Worm (Caenorhabditis elegans) whole organism, late embryonic: ENCODE measurements around the gene ZK643.6.

ENCODE experiments used
- C08G9.2 ChIP-seq: sonication (generic microtip); optimal IDR thresholded peaks from 2 replicates; lab custom pipeline; 2016; ENCODE audit warnings: mild to moderate bottlenecking, missing genetic modification characterization, moderate library complexity, missing compliant biosample characterization
- C38D4.7 ChIP-seq: fragments of 200-800 bp; sonication (Bioruptor generic); optimal IDR thresholded peaks from 2 replicates; lab custom pipeline; 2018; ENCODE audit warnings: mild to moderate bottlenecking, missing genetic modification characterization, moderate library complexity, missing compliant biosample characterization
- F13H6.1 ChIP-seq: sonication (generic microtip); optimal IDR thresholded peaks from 2 replicates; lab custom pipeline; 2016; ENCODE audit warnings: missing genetic modification characterization, missing compliant biosample characterization
- ahr-1 ChIP-seq: sonication (generic microtip); optimal IDR thresholded peaks from 2 replicates; lab custom pipeline; 2016; ENCODE audit warnings: missing genetic modification characterization, missing compliant biosample characterization
- ceh-14 ChIP-seq: sonication (generic microtip); optimal IDR thresholded peaks from 2 replicates; lab custom pipeline; 2016; ENCODE audit warnings: missing genotype, missing genetic modification characterization, missing compliant biosample characterization
- ceh-18 ChIP-seq: sonication (generic microtip); optimal IDR thresholded peaks from 2 replicates; lab custom pipeline; 2016; ENCODE audit warnings: missing genetic modification characterization, missing compliant biosample characterization
- ceh-19 ChIP-seq: fragments of 200-800 bp; sonication (Bioruptor generic); optimal IDR thresholded peaks from 2 replicates; lab custom pipeline; 2018; ENCODE audit warnings: mild to moderate bottlenecking, missing genetic modification characterization, missing compliant biosample characterization
- ceh-2 ChIP-seq: sonication (generic microtip); optimal IDR thresholded peaks from 2 replicates; lab custom pipeline; 2016; ENCODE audit warnings: missing genotype, missing genetic modification characterization, missing compliant biosample characterization
- ceh-22 ChIP-seq: sonication (generic microtip); optimal IDR thresholded peaks from 2 replicates; lab custom pipeline; 2017; ENCODE audit warnings: missing biosample characterization, missing genetic modification characterization
- ceh-24 ChIP-seq: sonication (generic microtip); optimal IDR thresholded peaks from 2 replicates; lab custom pipeline; 2016; ENCODE audit warnings: mild to moderate bottlenecking, missing genetic modification characterization, missing compliant biosample characterization
- ceh-30 ChIP-seq: fragments of 150-350 bp; optimal IDR thresholded peaks from 2 replicates; lab custom pipeline; 2014; ENCODE audit warnings: missing biosample characterization, missing genetic modification characterization
- ceh-31 ChIP-seq: sonication (generic microtip); optimal IDR thresholded peaks from 2 replicates; lab custom pipeline; 2016; ENCODE audit warnings: missing genetic modification characterization, missing compliant biosample characterization
- ceh-34 ChIP-seq: sonication (generic microtip); optimal IDR thresholded peaks from 2 replicates; lab custom pipeline; 2016; ENCODE audit warnings: mild to moderate bottlenecking, missing genetic modification characterization, missing compliant biosample characterization
- ceh-45 ChIP-seq: fragments of 200-800 bp; sonication (Bioruptor generic); IDR thresholded peaks from 2 replicates; pipeline ENCODE4 v1.3.6; 2022; ENCODE audit warnings: missing genetic modification reagents, missing genetic modification characterization, missing compliant biosample characterization
- ceh-48 ChIP-seq: sonication (generic microtip); optimal IDR thresholded peaks from 2 replicates; lab custom pipeline; 2016; ENCODE audit warnings: missing genetic modification characterization, inconsistent platforms, missing compliant biosample characterization
- che-1 ChIP-seq: sonication (generic microtip); optimal IDR thresholded peaks from 2 replicates; lab custom pipeline; 2016; ENCODE audit warnings: mild to moderate bottlenecking, missing genetic modification characterization, missing compliant biosample characterization
- dmd-4 ChIP-seq: sonication (generic microtip); optimal IDR thresholded peaks from 2 replicates; lab custom pipeline; 2016; ENCODE audit warnings: borderline replicate concordance, missing genetic modification characterization, missing compliant biosample characterization
- elt-2 ChIP-seq: sonication (generic microtip); optimal IDR thresholded peaks from 2 replicates; lab custom pipeline; 2016; ENCODE audit warnings: missing genetic modification reagents, missing genetic modification characterization, missing compliant biosample characterization
- ets-4 ChIP-seq: sonication (generic microtip); optimal IDR thresholded peaks from 2 replicates; lab custom pipeline; 2016; ENCODE audit warnings: missing genetic modification characterization, missing compliant biosample characterization
- eyg-1 ChIP-seq: sonication (generic microtip); optimal IDR thresholded peaks from 2 replicates; lab custom pipeline; 2016; ENCODE audit warnings: missing genotype, missing genetic modification characterization, missing compliant biosample characterization
- fkh-10 ChIP-seq: fragments of 150-350 bp; optimal IDR thresholded peaks from 2 replicates; lab custom pipeline; 2014; ENCODE audit warnings: missing biosample characterization, missing genetic modification reagents, missing genetic modification characterization
- fkh-6 ChIP-seq: sonication (generic microtip); optimal IDR thresholded peaks from 2 replicates; lab custom pipeline; 2016; ENCODE audit warnings: missing genetic modification characterization, missing compliant biosample characterization
- gmeb-2 ChIP-seq: sonication (generic microtip); optimal IDR thresholded peaks from 2 replicates; lab custom pipeline; 2016; ENCODE audit warnings: missing genetic modification characterization, inconsistent platforms, missing compliant biosample characterization
- hlh-15 ChIP-seq: sonication (generic microtip); optimal IDR thresholded peaks from 2 replicates; lab custom pipeline; 2016; ENCODE audit warnings: missing genetic modification characterization, missing compliant biosample characterization
- lim-6 ChIP-seq: sonication (generic microtip); optimal IDR thresholded peaks from 2 replicates; lab custom pipeline; 2016; ENCODE audit warnings: missing genetic modification characterization, missing compliant biosample characterization
- lin-11 ChIP-seq: fragments of 200-800 bp; sonication (Bioruptor generic); optimal IDR thresholded peaks from 2 replicates; lab custom pipeline; 2018; ENCODE audit warnings: mild to moderate bottlenecking, missing genetic modification characterization, missing compliant biosample characterization
- madf-2 ChIP-seq: sonication (generic microtip); optimal IDR thresholded peaks from 2 replicates; lab custom pipeline; 2017; ENCODE audit warnings: missing genetic modification characterization, missing compliant biosample characterization
- nfya-1 ChIP-seq: sonication (generic microtip); optimal IDR thresholded peaks from 2 replicates; lab custom pipeline; 2017; ENCODE audit warnings: missing genetic modification characterization, mild to moderate bottlenecking, missing compliant biosample characterization, antibody characterized with exemption, moderate library complexity
- nhr-232 ChIP-seq: sonication (generic microtip); optimal IDR thresholded peaks from 2 replicates; lab custom pipeline; 2016; ENCODE audit warnings: missing genetic modification characterization, missing compliant biosample characterization
- pat-9 ChIP-seq: fragments of 200-800 bp; sonication (Bioruptor generic); optimal IDR thresholded peaks from 2 replicates; lab custom pipeline; 2018; ENCODE audit warnings: mild to moderate bottlenecking, missing genetic modification characterization, moderate library complexity, missing compliant biosample characterization
- pha-2 ChIP-seq: sonication (generic microtip); optimal IDR thresholded peaks from 2 replicates; lab custom pipeline; 2017; ENCODE audit warnings: mild to moderate bottlenecking, missing genetic modification characterization, missing compliant biosample characterization
- pha-4 ChIP-seq: fragments of 150-350 bp; optimal IDR thresholded peaks from 2 replicates; lab custom pipeline; 2018; ENCODE audit warnings: missing biosample characterization, missing genetic modification reagents, missing genetic modification characterization
- pqm-1 ChIP-seq: sonication (generic microtip); optimal IDR thresholded peaks from 2 replicates; lab custom pipeline; 2016; ENCODE audit warnings: missing genetic modification characterization, missing compliant biosample characterization
- pros-1 ChIP-seq: fragments of 150-350 bp; optimal IDR thresholded peaks from 2 replicates; lab custom pipeline; 2014; ENCODE audit warnings: missing biosample characterization, missing genetic modification reagents, missing genetic modification characterization
- sdc-2 ChIP-seq: sonication (generic microtip); optimal IDR thresholded peaks from 2 replicates; lab custom pipeline; 2016; ENCODE audit warnings: missing genotype, missing genetic modification characterization, missing compliant biosample characterization
- sox-2 ChIP-seq: fragments of 200-800 bp; sonication (Bioruptor generic); IDR thresholded peaks from 2 replicates; pipeline ENCODE4 v1.3.6; 2022; ENCODE audit warnings: missing genetic modification reagents, missing genetic modification characterization, missing compliant biosample characterization
- sox-4 ChIP-seq: sonication (generic microtip); optimal IDR thresholded peaks from 2 replicates; lab custom pipeline; 2017; ENCODE audit warnings: mild to moderate bottlenecking, missing genetic modification characterization, inconsistent platforms, missing compliant biosample characterization
- syd-9 ChIP-seq: sonication (generic microtip); optimal IDR thresholded peaks from 2 replicates; lab custom pipeline; 2016; ENCODE audit warnings: mild to moderate bottlenecking, missing genetic modification characterization, moderate library complexity, missing compliant biosample characterization
- tbx-2 ChIP-seq: sonication (generic microtip); optimal IDR thresholded peaks from 2 replicates; lab custom pipeline; 2016; ENCODE audit warnings: missing genetic modification characterization, missing compliant biosample characterization
- tbx-7 ChIP-seq: sonication (generic microtip); optimal IDR thresholded peaks from 2 replicates; lab custom pipeline; 2016; ENCODE audit warnings: missing genotype, missing genetic modification characterization, missing compliant biosample characterization
- unc-3 ChIP-seq, 2 experiments: fragments of 200-800 bp in 1 of 2; sonication (Bioruptor generic) in 1 of 2; sonication (generic microtip) in 1 of 2; conservative IDR thresholded peaks in 1 of 2; optimal IDR thresholded peaks in 1 of 2; 2 replicates each; pipeline versions ENCODE4 v1.3.6 to Lab custom; 2016 to 2022; ENCODE audit warnings: missing compliant biosample characterization in 2 of 2, missing genetic modification characterization in 2 of 2, missing genetic modification reagents in 1 of 2
- unc-42 ChIP-seq: sonication (generic microtip); optimal IDR thresholded peaks from 2 replicates; lab custom pipeline; 2016; ENCODE audit warnings: missing genotype, missing genetic modification characterization, missing compliant biosample characterization
- unc-55 ChIP-seq: sonication (generic microtip); optimal IDR thresholded peaks from 2 replicates; lab custom pipeline; 2017; ENCODE audit warnings: missing biosample characterization, missing genetic modification reagents, missing genetic modification characterization
- unc-86 ChIP-seq: sonication (generic microtip); optimal IDR thresholded peaks from 2 replicates; lab custom pipeline; 2016; ENCODE audit warnings: missing genetic modification characterization, missing compliant biosample characterization
- ztf-16 ChIP-seq: sonication (generic microtip); optimal IDR thresholded peaks from 2 replicates; lab custom pipeline; 2017; ENCODE audit warnings: missing genetic modification characterization, missing compliant biosample characterization

The ZK643.6 gene

DNA sequence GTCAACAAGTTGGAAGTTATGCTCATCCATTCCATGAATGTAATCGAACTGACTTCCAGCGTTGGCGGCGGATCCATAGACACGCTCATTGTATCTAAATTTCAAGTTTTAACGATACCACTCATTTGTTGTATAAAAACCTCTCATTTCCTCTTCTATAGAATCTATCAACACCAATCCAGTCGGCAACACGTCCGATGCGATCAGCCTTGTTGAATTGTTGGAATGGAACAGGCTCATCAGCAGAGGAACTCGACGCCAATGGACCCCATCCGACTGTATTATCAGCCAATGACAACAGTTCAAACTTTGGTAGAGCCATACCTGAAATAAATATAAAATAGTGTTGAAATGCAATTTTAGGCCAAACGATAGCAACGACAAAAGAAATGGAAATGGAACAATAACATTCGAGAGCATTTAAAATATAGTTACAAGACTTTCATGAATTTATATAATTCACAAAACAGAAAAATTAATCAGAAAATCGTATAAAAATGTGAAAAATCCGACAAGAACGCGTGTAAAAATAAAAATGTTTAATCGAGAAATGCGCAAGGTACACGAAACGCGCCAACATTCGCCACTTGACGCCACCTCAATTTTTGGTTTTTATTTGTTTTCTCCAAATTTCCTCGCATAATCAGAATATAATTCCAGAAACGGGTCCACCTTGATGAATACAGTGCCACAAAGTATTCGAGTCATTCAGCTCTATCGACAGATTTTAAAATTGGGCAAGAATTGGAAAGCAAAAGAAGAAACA is 10.9 kb upstream of the ZK643.6 start, which contains the start of the genes eif-3.D and R08D7.4:
TSS of gene eif-3.D (minus strand) at position 324 of the 766 bp plus-strand sequence.
TSS of gene R08D7.4 (plus strand) at position 638 of the 766 bp plus-strand sequence.
- TF ChIP-seq unc-3 (GFP tag; conservative IDR thresholded peaks at IDR 0.05; lab: Robert Waterston, UW) (no peak), unc-3 (tag; optimal IDR thresholded peaks at IDR 0.05; lab: Kevin White, UChicago) (peak; percentile 3), lim-6 (tag; lab: Kevin White, UChicago) (no peak), madf-2 (tag; lab: Kevin White, UChicago) (peak; percentile 48), lin-11 (tag; lab: Kevin White, UChicago) (peak; percentile 49), ahr-1 (tag; lab: Kevin White, UChicago) (no peak), nhr-232 (tag; lab: Kevin White, UChicago) (peak; percentile 20), ceh-30 (tag; lab: Kevin White, UChicago) (peak; percentile 37), ceh-18 (tag; lab: Kevin White, UChicago) (peak; percentile 19), fkh-10 (GFP tag; lab: Kevin White, UChicago) (no peak), tbx-2 (tag; lab: Kevin White, UChicago) (peak; percentile 54), hlh-15 (tag; lab: Kevin White, UChicago) (peak; percentile 57), eyg-1 (no peak), ceh-48 (tag; lab: Kevin White, UChicago) (no peak), gmeb-2 (tag; lab: Kevin White, UChicago) (peak; percentile 42), syd-9 (tag; lab: Kevin White, UChicago) (peak; percentile 61), pat-9 (tag; lab: Kevin White, UChicago) (peak; percentile 26), pros-1 (tag; lab: Kevin White, UChicago) (no peak), fkh-6 (tag; lab: Kevin White, UChicago) (no peak), ceh-31 (tag; lab: Kevin White, UChicago) (peak; percentile 46), unc-55 (GFP tag; lab: Kevin White, UChicago) (no peak), ceh-34 (tag; lab: Kevin White, UChicago) (peak; percentile 45), C08G9.2 (no peak), dmd-4 (tag; lab: Kevin White, UChicago) (no peak), ceh-22 (tag; lab: Kevin White, UChicago) (no peak), C38D4.7 (GFP tag; lab: Kevin White, UChicago) (peak; percentile 3), pqm-1 (tag; lab: Kevin White, UChicago) (no peak), nfya-1 (peak; percentile 58), ceh-19 (GFP tag; lab: Kevin White, UChicago) (peak; percentile 14), ceh-14 (peak; percentile 58), unc-42 (tag; lab: Kevin White, UChicago) (peak; percentile 35), tbx-7 (tag; lab: Kevin White, UChicago) (peak; percentile 20), pha-4 (no peak), ceh-2 (peak; percentile 36), ceh-45 (GFP tag; lab: Robert Waterston, UW) (no peak), sox-4 (tag; lab: Kevin White, UChicago) (peak; percentile 31), elt-2 (tag; lab: Kevin White, UChicago) (no peak), F13H6.1 (tag; lab: Kevin White, UChicago) (peak; percentile 35), sdc-2 (tag; lab: Kevin White, UChicago) (no peak), unc-86 (no peak), pha-2 (tag; lab: Kevin White, UChicago) (no peak), che-1 (tag; lab: Kevin White, UChicago) (peak; percentile 34), ztf-16 (tag; lab: Kevin White, UChicago) (no peak), ets-4 (peak; percentile 29), sox-2 (GFP tag; lab: Robert Waterston, UW) (no peak), ceh-24 (tag; lab: Kevin White, UChicago) (no peak)
